Fruit fly (Drosophila melanogaster): Measurements from ENCODE around the gene CG46468.

CG46468 gene

dm6 chr2L:9565387-9565786 is at the start of gene CG46468:
Gene CG46468, minus strand, starts transcription at chr2L:9565438.
- no peak for TF ChIP-seq CG17801 (GFP tag; optimal IDR thresholded peaks at IDR 0.05; ENCODE audit: partially characterized antibody)

- TF ChIP-seq CG17801 (GFP tag; optimal IDR thresholded peaks at IDR 0.05; ENCODE audit: partially characterized antibody), result no peak
These were observed 49.5 kb upstream of the CG46468 start for dm6 chr2L:9614674-9615258.

- TF ChIP-seq CG17801 (GFP tag; optimal IDR thresholded peaks at IDR 0.05; ENCODE audit: partially characterized antibody), result no peak
These were observed 48.7 kb upstream of the CG46468 start for dm6 chr2L:9613922-9614321.

- peak; percentile 36 for TF ChIP-seq CG17801 (GFP tag; optimal IDR thresholded peaks at IDR 0.05; ENCODE audit: partially characterized antibody)
These were observed 47.9 kb upstream of the CG46468 start, which contains the start of gene Trx2 for dm6 chr2L:9613006-9613690. Gene Trx2, plus strand, starts transcription at chr2L:9613166.

- no peak for TF ChIP-seq CG17801 (GFP tag; optimal IDR thresholded peaks at IDR 0.05; ENCODE audit: partially characterized antibody)
These were observed 47.4 kb upstream of the CG46468 start for dm6 chr2L:9612654-9613005.

- no peak for TF ChIP-seq CG17801 (GFP tag; optimal IDR thresholded peaks at IDR 0.05; ENCODE audit: partially characterized antibody)
These were observed 44.2 kb upstream of the CG46468 start for dm6 chr2L:9609337-9609856.

- no peak for TF ChIP-seq CG17801 (GFP tag; optimal IDR thresholded peaks at IDR 0.05; ENCODE audit: partially characterized antibody)
These were observed 42.8 kb upstream of the CG46468 start, which contains the start of gene gcm2 for dm6 chr2L:9607997-9608563. Gene gcm2, plus strand, starts transcription at chr2L:9608562.

- no peak for TF ChIP-seq CG17801 (GFP tag; optimal IDR thresholded peaks at IDR 0.05; ENCODE audit: partially characterized antibody)
These were observed 36.9 kb upstream of the CG46468 start for dm6 chr2L:9602103-9602502.

dm6 chr2L:9601220-9601619 is 36.0 kb upstream of the CG46468 start:
- TF ChIP-seq CG17801 (GFP tag; optimal IDR thresholded peaks at IDR 0.05; ENCODE audit: partially characterized antibody), result no peak

- no peak for TF ChIP-seq CG17801 (GFP tag; optimal IDR thresholded peaks at IDR 0.05; ENCODE audit: partially characterized antibody)
These were observed 35.5 kb upstream of the CG46468 start, which contains the start of gene CG4382 for dm6 chr2L:9600772-9601171. Gene CG4382, minus strand, starts transcription at chr2L:9600872.

dm6 chr2L:9598390-9598789 is 33.2 kb upstream of the CG46468 start:
- TF ChIP-seq CG17801 (GFP tag; optimal IDR thresholded peaks at IDR 0.05; ENCODE audit: partially characterized antibody), result no peak

dm6 chr2L:9594625-9595300 is 29.5 kb upstream of the CG46468 start:
- TF ChIP-seq CG17801 (GFP tag; optimal IDR thresholded peaks at IDR 0.05; ENCODE audit: partially characterized antibody), result no peak

- no peak for TF ChIP-seq CG17801 (GFP tag; optimal IDR thresholded peaks at IDR 0.05; ENCODE audit: partially characterized antibody)
These were observed 25.9 kb upstream of the CG46468 start for dm6 chr2L:9591146-9591545.

dm6 chr2L:9589176-9589575 is 23.9 kb upstream of the CG46468 start, which contains the start of gene CG3841:
Gene CG3841, plus strand, starts transcription at chr2L:9589476.
- no peak for TF ChIP-seq CG17801 (GFP tag; optimal IDR thresholded peaks at IDR 0.05; ENCODE audit: partially characterized antibody)

- TF ChIP-seq CG17801 (GFP tag; optimal IDR thresholded peaks at IDR 0.05; ENCODE audit: partially characterized antibody), result no peak
These were observed 20.7 kb upstream of the CG46468 start for dm6 chr2L:9585942-9586341.
